Fruit fly (Drosophila melanogaster) whole organism, prepupa: ENCODE results near the gene temp.

ENCODE experiments used
- Blimp-1 ChIP-seq: fragments of 200-800 bp; sonication (Bioruptor generic); optimal IDR thresholded peaks from 3 replicates; lab custom pipeline; 2017; ENCODE audit warnings: missing biosample characterization, missing genetic modification characterization, mild to moderate bottlenecking, moderate library complexity, missing genetic modification reagents
- CG10669 ChIP-seq: fragments of 200-800 bp; sonication (Bioruptor generic); optimal IDR thresholded peaks from 3 replicates; lab custom pipeline; 2018; ENCODE audit warnings: missing biosample characterization, mild to moderate bottlenecking, missing genetic modification characterization, moderate library complexity
- CG11294 ChIP-seq: fragments of 200-800 bp; sonication (Bioruptor generic); IDR thresholded peaks from 2 replicates; pipeline ENCODE4 v1.3.6; 2022; ENCODE audit warnings: missing biosample characterization, missing genetic modification characterization
- CG15336 ChIP-seq: fragments of 200-800 bp; sonication (Bioruptor generic); IDR thresholded peaks from 2 replicates; pipeline ENCODE4 v1.3.6; 2022; ENCODE audit warnings: missing biosample characterization, missing genetic modification characterization
- CG1621 ChIP-seq: fragments of 200-800 bp; sonication (Bioruptor generic); optimal IDR thresholded peaks from 3 replicates; lab custom pipeline; 2018; ENCODE audit warnings: missing biosample characterization, mild to moderate bottlenecking, missing genetic modification characterization
- CG16779 ChIP-seq: fragments of 200-800 bp; sonication (Bioruptor generic); optimal IDR thresholded peaks from 3 replicates; lab custom pipeline; 2017; ENCODE audit warnings: missing biosample characterization, mild to moderate bottlenecking, missing genetic modification characterization
- CG3032 ChIP-seq: fragments of 200-800 bp; optimal IDR thresholded peaks from 2 replicates; lab custom pipeline; 2019; ENCODE audit warnings: missing biosample characterization, mild to moderate bottlenecking, missing genetic modification characterization, moderate library complexity
- CG31627 ChIP-seq: fragments of 200-800 bp; sonication (Bioruptor generic); optimal IDR thresholded peaks from 3 replicates; lab custom pipeline; 2016; ENCODE audit warnings: missing biosample characterization, missing genetic modification characterization
- CG32006 ChIP-seq: fragments of 200-800 bp; sonication (Bioruptor generic); optimal IDR thresholded peaks from 3 replicates; lab custom pipeline; 2017; ENCODE audit warnings: missing biosample characterization, mild to moderate bottlenecking, missing genetic modification characterization
- CG34406 ChIP-seq: fragments of 200-800 bp; sonication (Bioruptor generic); optimal IDR thresholded peaks from 3 replicates; lab custom pipeline; 2016; ENCODE audit warnings: missing biosample characterization, missing genetic modification characterization
- CG3919 ChIP-seq: fragments of 200-800 bp; sonication (Bioruptor generic); optimal IDR thresholded peaks from 3 replicates; lab custom pipeline; 2016; ENCODE audit warnings: missing biosample characterization, missing genetic modification characterization
- CG4318 ChIP-seq: fragments of 200-800 bp; sonication (Bioruptor generic); optimal IDR thresholded peaks from 3 replicates; lab custom pipeline; 2017; ENCODE audit warnings: missing biosample characterization, mild to moderate bottlenecking, missing genetic modification characterization
- CG6163 ChIP-seq: fragments of 200-800 bp; sonication (Bioruptor generic); IDR thresholded peaks from 3 replicates; pipeline ENCODE4 v1.3.6; 2022; ENCODE audit warnings: missing biosample characterization, missing genetic modification characterization
- CG6276 ChIP-seq: fragments of 200-800 bp; sonication (Bioruptor generic); optimal IDR thresholded peaks from 2 replicates; lab custom pipeline; 2017; ENCODE audit warnings: missing biosample characterization, mild to moderate bottlenecking, missing genetic modification characterization
- CG6792 ChIP-seq: fragments of 200-800 bp; sonication (Bioruptor generic); optimal IDR thresholded peaks from 3 replicates; lab custom pipeline; 2016; ENCODE audit warnings: missing biosample characterization, missing genetic modification characterization
- CG6808 ChIP-seq: fragments of 200-800 bp; sonication (Bioruptor generic); optimal IDR thresholded peaks from 3 replicates; lab custom pipeline; 2017; ENCODE audit warnings: missing biosample characterization, missing genetic modification characterization, mild to moderate bottlenecking, moderate library complexity, missing genetic modification reagents
- CG6854 ChIP-seq: fragments of 200-800 bp; sonication (Bioruptor generic); optimal IDR thresholded peaks from 2 replicates; lab custom pipeline; 2017; ENCODE audit warnings: missing biosample characterization, mild to moderate bottlenecking, missing genetic modification characterization
- CG7368 ChIP-seq: fragments of 200-800 bp; sonication (Bioruptor generic); optimal IDR thresholded peaks from 3 replicates; lab custom pipeline; 2016; ENCODE audit warnings: missing biosample characterization, missing genetic modification characterization
- CG8319 ChIP-seq: fragments of 200-800 bp; sonication (Bioruptor generic); optimal IDR thresholded peaks from 3 replicates; lab custom pipeline; 2016; ENCODE audit warnings: missing biosample characterization, missing genetic modification characterization
- CG9139 ChIP-seq: fragments of 200-800 bp; sonication (Bioruptor generic); optimal IDR thresholded peaks from 3 replicates; lab custom pipeline; 2017; ENCODE audit warnings: missing biosample characterization, mild to moderate bottlenecking, missing genetic modification characterization
- Eip75B ChIP-seq: fragments of 200-800 bp; sonication (Bioruptor generic); optimal IDR thresholded peaks from 3 replicates; lab custom pipeline; 2016; ENCODE audit warnings: missing biosample characterization, missing genetic modification characterization
- Eip78C ChIP-seq: fragments of 200-800 bp; sonication (Bioruptor generic); peaks from one replicate; lab custom pipeline; 2016; ENCODE audit warnings: missing biosample characterization, missing genetic modification characterization
- Ets21C ChIP-seq: fragments of 200-800 bp; sonication (Bioruptor generic); optimal IDR thresholded peaks from 3 replicates; lab custom pipeline; 2016; ENCODE audit warnings: missing biosample characterization, missing genetic modification characterization
- Hr39 ChIP-seq: fragments of 200-800 bp; sonication (Bioruptor generic); optimal IDR thresholded peaks from 2 replicates; lab custom pipeline; 2016; ENCODE audit warnings: missing biosample characterization, missing genetic modification characterization
- Hr4 ChIP-seq: fragments of 200-800 bp; sonication (Bioruptor generic); optimal IDR thresholded peaks from 3 replicates; lab custom pipeline; 2016; ENCODE audit warnings: missing biosample characterization, missing genetic modification characterization
- Lpt ChIP-seq: fragments of 200-800 bp; sonication (Bioruptor generic); optimal IDR thresholded peaks from 3 replicates; lab custom pipeline; 2016; ENCODE audit warnings: missing biosample characterization, missing genetic modification characterization
- Met ChIP-seq: fragments of 200-800 bp; sonication (Bioruptor generic); optimal IDR thresholded peaks from 3 replicates; lab custom pipeline; 2016; ENCODE audit warnings: missing biosample characterization, missing genetic modification characterization
- OdsH ChIP-seq: fragments of 200-800 bp; sonication (Bioruptor generic); optimal IDR thresholded peaks from 3 replicates; lab custom pipeline; 2016; ENCODE audit warnings: missing biosample characterization, missing genetic modification characterization
- Smox ChIP-seq: fragments of 200-800 bp; sonication (Bioruptor generic); optimal IDR thresholded peaks from 3 replicates; lab custom pipeline; 2016; ENCODE audit warnings: missing biosample characterization, missing genetic modification characterization
- Sox102F ChIP-seq: fragments of 200-800 bp; sonication (Bioruptor generic); optimal IDR thresholded peaks from 2 replicates; lab custom pipeline; 2016; ENCODE audit warnings: missing biosample characterization, mild to moderate bottlenecking, missing genetic modification characterization
- Sox14 ChIP-seq: fragments of 200-800 bp; sonication (Bioruptor generic); optimal IDR thresholded peaks from 3 replicates; lab custom pipeline; 2016; ENCODE audit warnings: missing biosample characterization, missing genetic modification characterization
- Sox15 ChIP-seq: fragments of 200-800 bp; sonication (Bioruptor generic); optimal IDR thresholded peaks from 3 replicates; lab custom pipeline; 2016; ENCODE audit warnings: missing biosample characterization, missing genetic modification characterization
- achi ChIP-seq: fragments of 200-800 bp; sonication (Bioruptor generic); optimal IDR thresholded peaks from 3 replicates; lab custom pipeline; 2016; ENCODE audit warnings: missing biosample characterization, missing genetic modification characterization
- acj6 ChIP-seq: fragments of 200-800 bp; sonication (Bioruptor generic); optimal IDR thresholded peaks from 3 replicates; lab custom pipeline; 2016; ENCODE audit warnings: missing biosample characterization, missing genetic modification characterization
- dac ChIP-seq: fragments of 200-800 bp; sonication (Bioruptor generic); optimal IDR thresholded peaks from 2 replicates; lab custom pipeline; 2017; ENCODE audit warnings: missing biosample characterization, mild to moderate bottlenecking, missing genetic modification characterization
- dsx ChIP-seq: fragments of 200-800 bp; optimal IDR thresholded peaks from 3 replicates; lab custom pipeline; 2019; ENCODE audit warnings: missing biosample characterization, mild to moderate bottlenecking, missing genetic modification characterization, moderate library complexity; ENCODE audit not compliant: poor library complexity, severe bottlenecking
- eg ChIP-seq: fragments of 200-800 bp; sonication (Bioruptor generic); IDR thresholded peaks from 3 replicates; pipeline ENCODE4 v1.3.6; 2022; ENCODE audit warnings: missing biosample characterization, missing genetic modification characterization
- esn ChIP-seq: fragments of 200-800 bp; sonication (Bioruptor generic); optimal IDR thresholded peaks from 2 replicates; lab custom pipeline; 2016; ENCODE audit warnings: missing biosample characterization, mild to moderate bottlenecking, missing genetic modification characterization, moderate library complexity
- fd59A ChIP-seq: fragments of 200-800 bp; sonication (Bioruptor generic); optimal IDR thresholded peaks from 2 replicates; lab custom pipeline; 2017; ENCODE audit warnings: missing biosample characterization, mild to moderate bottlenecking, missing genetic modification characterization, missing genetic modification reagents
- fd85E ChIP-seq: fragments of 200-800 bp; sonication (Bioruptor generic); optimal IDR thresholded peaks from 3 replicates; lab custom pipeline; 2016; ENCODE audit warnings: missing biosample characterization, missing genetic modification characterization
- fkh ChIP-seq: fragments of 200-800 bp; sonication (Bioruptor generic); optimal IDR thresholded peaks from 3 replicates; lab custom pipeline; 2017; ENCODE audit warnings: missing biosample characterization, mild to moderate bottlenecking, missing genetic modification characterization, moderate library complexity
- lz ChIP-seq: fragments of 200-800 bp; sonication (Bioruptor generic); optimal IDR thresholded peaks from 3 replicates; lab custom pipeline; 2016; ENCODE audit warnings: missing biosample characterization, missing genetic modification characterization
- net ChIP-seq: fragments of 200-800 bp; sonication (Bioruptor generic); optimal IDR thresholded peaks from 3 replicates; lab custom pipeline; 2016; ENCODE audit warnings: missing biosample characterization, missing genetic modification characterization
- pdm3 ChIP-seq: fragments of 200-800 bp; sonication (Bioruptor generic); optimal IDR thresholded peaks from 3 replicates; lab custom pipeline; 2016; ENCODE audit warnings: missing biosample characterization, missing genetic modification characterization
- salr ChIP-seq, 2 experiments: fragments of 200-800 bp; sonication (Bioruptor generic); optimal IDR thresholded peaks; 3 replicates each; lab custom pipeline; 2016 to 2018; ENCODE audit warnings: missing biosample characterization in 2 of 2, missing genetic modification characterization in 2 of 2, mild to moderate bottlenecking in 1 of 2
- spab ChIP-seq: fragments of 200-800 bp; sonication (Bioruptor generic); optimal IDR thresholded peaks from 2 replicates; lab custom pipeline; 2017; ENCODE audit warnings: missing biosample characterization, mild to moderate bottlenecking, missing genetic modification characterization, missing genetic modification reagents
- ss ChIP-seq, 2 experiments: fragments of 200-800 bp; sonication (Bioruptor generic); optimal IDR thresholded peaks; 2 replicates in 1 of 2; 3 replicates in 1 of 2; lab custom pipeline; 2017 to 2018; ENCODE audit warnings: mild to moderate bottlenecking in 2 of 2, missing biosample characterization in 2 of 2, missing genetic modification characterization in 2 of 2, moderate library complexity in 1 of 2
- svp ChIP-seq: fragments of 200-800 bp; sonication (Bioruptor generic); peaks from one replicate; lab custom pipeline; 2016; ENCODE audit warnings: missing biosample characterization, missing genetic modification characterization
- topi ChIP-seq: fragments of 200-800 bp; sonication (Bioruptor generic); optimal IDR thresholded peaks from 3 replicates; lab custom pipeline; 2016; ENCODE audit warnings: missing biosample characterization, missing genetic modification characterization
- vri ChIP-seq: fragments of 200-800 bp; sonication (Bioruptor generic); optimal IDR thresholded peaks from 3 replicates; lab custom pipeline; 2016; ENCODE audit warnings: missing biosample characterization, mild to moderate bottlenecking, missing genetic modification characterization

temp gene

DNA sequence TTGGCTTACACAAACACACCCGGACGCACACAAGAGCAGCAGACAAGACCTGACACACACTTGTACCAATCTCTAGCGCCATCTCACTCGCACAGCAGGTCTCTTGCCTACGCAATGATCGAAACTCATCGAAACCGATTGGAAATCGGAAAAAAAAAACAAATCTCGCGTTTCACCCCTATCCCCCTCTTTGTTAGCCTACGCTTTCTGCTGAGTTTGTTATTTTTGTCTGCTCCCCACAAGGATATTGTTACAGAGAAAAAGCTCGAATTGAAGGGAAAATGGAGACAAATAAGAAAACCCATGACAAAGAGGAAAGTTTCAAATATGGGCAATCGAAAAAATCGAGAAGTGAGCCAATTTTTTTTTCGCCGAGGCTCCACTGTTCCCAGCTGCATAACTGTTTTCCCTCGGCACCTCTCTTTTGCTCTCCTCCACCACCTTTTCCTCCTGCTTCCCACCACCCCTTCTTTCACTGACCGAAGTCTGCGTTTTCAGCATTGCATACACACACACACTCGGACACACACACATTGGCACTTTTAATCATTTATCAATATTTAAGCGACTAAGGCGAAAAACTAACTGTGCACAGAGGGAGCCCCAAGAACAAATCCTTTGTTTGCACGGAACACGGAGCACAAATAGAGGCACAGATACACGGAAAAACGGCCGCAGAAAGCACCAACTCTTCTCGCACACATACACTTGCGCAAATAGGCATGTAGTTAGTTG is 7.7 kb upstream of the temp start:
- no peak for TF ChIP-seq CG3032
- peak; percentile 65; the same call in 2 of the 3 replicates for TF ChIP-seq eg (GFP tag; lab: Robert Waterston, UW)
- TF ChIP-seq CG7368, result peak; percentile 20
- TF ChIP-seq CG8319, result peak; percentile 34
- TF ChIP-seq fd59A (GFP tag; lab: Kevin White, UChicago), result peak; percentile 19
- TF ChIP-seq CG11294 (GFP tag; lab: Robert Waterston, UW), result no peak
- peak; percentile 51 for TF ChIP-seq pdm3 (GFP tag; lab: Kevin White, UChicago)
- peak; percentile 44 for TF ChIP-seq CG6276 (GFP tag; lab: Kevin White, UChicago)
- TF ChIP-seq Hr4 (GFP tag; lab: Kevin White, UChicago), result peak; percentile 59
- TF ChIP-seq acj6, result peak; percentile 55
- TF ChIP-seq fkh (GFP tag; lab: Kevin White, UChicago), result peak; percentile 67
- TF ChIP-seq Lpt, result peak; percentile 23
- TF ChIP-seq Ets21C (GFP tag; lab: Kevin White, UChicago), result peak; percentile 3
- peak in 1 of 2 experiments; percentile 11 for TF ChIP-seq salr (GFP tag; optimal IDR thresholded peaks at IDR 0.05; lab: Kevin White, UChicago)
- TF ChIP-seq CG1621, result no peak
- peak; percentile 48 for TF ChIP-seq vri
- no peak for TF ChIP-seq spab (GFP tag; lab: Kevin White, UChicago)
- peak; percentile 80 for TF ChIP-seq CG15336
- TF ChIP-seq net (GFP tag; lab: Kevin White, UChicago), result peak; percentile 48
- TF ChIP-seq dac (GFP tag; lab: Kevin White, UChicago), result peak; percentile 45
- no peak for TF ChIP-seq CG16779 (tag; lab: Kevin White, UChicago)
- peak; percentile 44 for TF ChIP-seq CG6792 (GFP tag; lab: Kevin White, UChicago)
- TF ChIP-seq CG6854, result peak; percentile 28
- peak; percentile 60 for TF ChIP-seq Eip78C (GFP tag; lab: Kevin White, UChicago)
- TF ChIP-seq CG3919 (GFP tag; lab: Kevin White, UChicago), result no peak
- TF ChIP-seq CG34406 (GFP tag; lab: Kevin White, UChicago), result peak; percentile 44
- peak; percentile 43 for TF ChIP-seq esn (GFP tag; lab: Kevin White, UChicago)
- TF ChIP-seq Sox102F, result no peak
- TF ChIP-seq dsx (GFP tag; lab: Kevin White, UChicago), result no peak
- TF ChIP-seq Sox14 (GFP tag; lab: Kevin White, UChicago), result peak; percentile 75
- TF ChIP-seq CG10669 (GFP tag; lab: Kevin White, UChicago), result peak; percentile 29
- peak; percentile 54 for TF ChIP-seq CG31627 (GFP tag; lab: Kevin White, UChicago)
- TF ChIP-seq svp, result peak; percentile 68
- TF ChIP-seq CG6808 (GFP tag; lab: Kevin White, UChicago), result peak; percentile 29
- TF ChIP-seq OdsH (GFP tag; lab: Kevin White, UChicago), result peak; percentile 50
- TF ChIP-seq achi (GFP tag; lab: Kevin White, UChicago), result peak; percentile 41
- TF ChIP-seq Smox, result peak; percentile 58
- peak; percentile 40 for TF ChIP-seq topi (GFP tag; lab: Kevin White, UChicago)
- peak; percentile 52 for TF ChIP-seq Sox15
- no peak for TF ChIP-seq Blimp-1 (GFP tag; lab: Kevin White, UChicago)
- peak; percentile 47 for TF ChIP-seq lz
- TF ChIP-seq Met (GFP tag; lab: Kevin White, UChicago), result peak; percentile 40
- TF ChIP-seq CG6163 (GFP tag; lab: Robert Waterston, UW), result 0 out of 3 replicates have a peak, but pooled peaks have one; percentile 58
- TF ChIP-seq CG9139 (GFP tag; lab: Kevin White, UChicago), result no peak
- TF ChIP-seq CG32006, result peak; percentile 75
- TF ChIP-seq fd85E, result no peak
- peak; percentile 50 for TF ChIP-seq CG4318 (GFP tag; lab: Kevin White, UChicago)
- TF ChIP-seq ss (GFP tag; optimal IDR thresholded peaks at IDR 0.05; lab: Kevin White, UChicago), result peak; percentile 8 to 57
- peak; percentile 55 for TF ChIP-seq Hr39 (GFP tag; lab: Kevin White, UChicago)
- TF ChIP-seq Eip75B (GFP tag; lab: Kevin White, UChicago), result peak; percentile 27
